Worm (Caenorhabditis elegans) whole organism, young adult: ENCODE measurements around the gene Y57G11A.4.

Source experiments
- T26A5.8 ChIP-seq: sonication (generic microtip); optimal IDR thresholded peaks from 2 replicates; lab custom pipeline; 2016; ENCODE audit warnings: missing genetic modification characterization, missing compliant biosample characterization
- Y67H2A.10 ChIP-seq: fragments of 200-800 bp; sonication (Bioruptor generic); conservative IDR thresholded peaks from 2 replicates; pipeline ENCODE4 v1.3.6; 2022; ENCODE audit warnings: missing genetic modification reagents, missing genetic modification characterization, missing compliant biosample characterization
- akir-1 ChIP-seq: fragments of 200-800 bp; sonication (Bioruptor generic); optimal IDR thresholded peaks from 2 replicates; lab custom pipeline; 2018; ENCODE audit warnings: mild to moderate bottlenecking, missing genetic modification characterization, moderate library complexity, missing compliant biosample characterization

ce11 chrIV:14445191-14445795, 36.8 kb upstream of the Y57G11A.4 start:
- TF ChIP-seq T26A5.8 (tag; lab: Kevin White, UChicago) (no peak), Y67H2A.10 (no peak), akir-1 (GFP tag; lab: Kevin White, UChicago) (no peak)
